Worm (Caenorhabditis elegans) whole organism, L3 larva: Measurements from ENCODE around the gene gpa-3.

Experiments used
- R02D3.7 ChIP-seq: fragments of 150-350 bp; optimal IDR thresholded peaks from 2 replicates; lab custom pipeline; 2014; ENCODE audit warnings: missing biosample characterization, missing genetic modification characterization
- ZK546.5 ChIP-seq: sonication (generic microtip); optimal IDR thresholded peaks from 2 replicates; lab custom pipeline; 2017; ENCODE audit warnings: missing biosample characterization, missing genetic modification characterization
- aly-2 ChIP-seq: fragments of 150-350 bp; optimal IDR thresholded peaks from 2 replicates; lab custom pipeline; 2014; ENCODE audit warnings: missing biosample characterization, missing genetic modification characterization
- ama-1 ChIP-seq: fragments of 150-350 bp; optimal IDR thresholded peaks from 2 replicates; lab custom pipeline; 2018
- ceh-16 ChIP-seq: sonication (generic microtip); optimal IDR thresholded peaks from 2 replicates; lab custom pipeline; 2017; ENCODE audit warnings: missing biosample characterization, missing genetic modification characterization
- ceh-28 ChIP-seq: fragments of 150-350 bp; optimal IDR thresholded peaks from 2 replicates; lab custom pipeline; 2014; ENCODE audit warnings: missing biosample characterization, missing genetic modification reagents, missing genetic modification characterization
- ceh-82 ChIP-seq: fragments of 150-350 bp; optimal IDR thresholded peaks from 2 replicates; lab custom pipeline; 2014; ENCODE audit warnings: missing biosample characterization, missing genetic modification characterization
- ceh-9 ChIP-seq: sonication (generic microtip); optimal IDR thresholded peaks from 2 replicates; lab custom pipeline; 2018; ENCODE audit warnings: missing biosample characterization, missing genetic modification characterization
- daf-12 ChIP-seq: fragments of 150-350 bp; optimal IDR thresholded peaks from 2 replicates; lab custom pipeline; 2014; ENCODE audit warnings: missing biosample characterization, missing genetic modification reagents, missing genetic modification characterization
- egl-27 ChIP-seq: sonication (generic microtip); optimal IDR thresholded peaks from 4 replicates; lab custom pipeline; 2017; ENCODE audit warnings: missing biosample characterization, missing genetic modification reagents, missing genetic modification characterization
- egl-5 ChIP-seq: fragments of 150-350 bp; optimal IDR thresholded peaks from 2 replicates; lab custom pipeline; 2017; ENCODE audit warnings: missing biosample characterization, missing genetic modification reagents, missing genetic modification characterization, inconsistent platforms
- elt-1 ChIP-seq: fragments of 150-350 bp; optimal IDR thresholded peaks from 2 replicates; lab custom pipeline; 2014; ENCODE audit warnings: missing biosample characterization, missing genetic modification characterization
- elt-2 ChIP-seq: sonication (generic microtip); optimal IDR thresholded peaks from 2 replicates; lab custom pipeline; 2016; ENCODE audit warnings: missing genetic modification reagents, mild to moderate bottlenecking, missing genetic modification characterization, missing compliant biosample characterization
- elt-3 ChIP-seq, 3 experiments: fragments of 150-350 bp in 1 of 3; sonication (generic microtip) in 2 of 3; optimal IDR thresholded peaks; 2 replicates in 2 of 3; 4 replicates in 1 of 3; lab custom pipeline; 2014 to 2017; ENCODE audit warnings: missing biosample characterization in 3 of 3, missing genetic modification characterization in 3 of 3
- eor-1 ChIP-seq, 2 experiments: fragments of 150-350 bp; optimal IDR thresholded peaks; 2 replicates each; lab custom pipeline; 2014 to 2018; ENCODE audit warnings: missing biosample characterization in 2 of 2, missing genetic modification characterization in 2 of 2
- fkh-10 ChIP-seq: sonication (generic microtip); optimal IDR thresholded peaks from 2 replicates; lab custom pipeline; 2017; ENCODE audit warnings: missing biosample characterization, missing genetic modification reagents, missing genetic modification characterization
- fkh-2 ChIP-seq: fragments of 150-350 bp; optimal IDR thresholded peaks from 2 replicates; lab custom pipeline; 2014; ENCODE audit warnings: missing biosample characterization, missing genetic modification reagents, missing genetic modification characterization
- fos-1 ChIP-seq: fragments of 150-350 bp; optimal IDR thresholded peaks from 2 replicates; lab custom pipeline; 2014; ENCODE audit warnings: missing biosample characterization, missing genetic modification characterization
- hmg-11 ChIP-seq: sonication (generic microtip); optimal IDR thresholded peaks from 2 replicates; lab custom pipeline; 2016; ENCODE audit warnings: missing genetic modification characterization, missing compliant biosample characterization
- jun-1 ChIP-seq: fragments of 150-350 bp; optimal IDR thresholded peaks from 2 replicates; lab custom pipeline; 2014; ENCODE audit warnings: missing biosample characterization, missing genetic modification reagents, missing genetic modification characterization
- lin-15B ChIP-seq: fragments of 150-350 bp; optimal IDR thresholded peaks from 2 replicates; lab custom pipeline; 2014; ENCODE audit warnings: missing biosample characterization, missing genetic modification characterization
- lin-39 ChIP-seq: fragments of 150-350 bp; optimal IDR thresholded peaks from 2 replicates; lab custom pipeline; 2018; ENCODE audit warnings: missing biosample characterization, missing genetic modification reagents, missing genetic modification characterization
- lsy-12 ChIP-seq: sonication (generic microtip); optimal IDR thresholded peaks from 2 replicates; lab custom pipeline; 2016; ENCODE audit warnings: mild to moderate bottlenecking, missing genetic modification characterization, missing compliant biosample characterization
- mdl-1 ChIP-seq: fragments of 150-350 bp; optimal IDR thresholded peaks from 2 replicates; lab custom pipeline; 2014; ENCODE audit warnings: missing biosample characterization, missing genetic modification characterization
- mml-1 ChIP-seq: fragments of 150-350 bp; sonication (generic microtip); optimal IDR thresholded peaks from 3 replicates; lab custom pipeline; 2014; ENCODE audit warnings: missing biosample characterization, missing genetic modification characterization
- nfya-1 ChIP-seq: sonication (generic microtip); optimal IDR thresholded peaks from 2 replicates; lab custom pipeline; 2017; ENCODE audit warnings: missing genetic modification characterization, mild to moderate bottlenecking, missing compliant biosample characterization, antibody characterized with exemption, moderate library complexity; ENCODE audit not compliant: insufficient read depth
- nhr-11 ChIP-seq: fragments of 150-350 bp; optimal IDR thresholded peaks from 2 replicates; lab custom pipeline; 2014; ENCODE audit warnings: missing biosample characterization, missing genetic modification characterization
- nhr-12 ChIP-seq: fragments of 150-350 bp; optimal IDR thresholded peaks from 2 replicates; lab custom pipeline; 2014; ENCODE audit warnings: missing biosample characterization, missing genetic modification characterization
- nhr-23 ChIP-seq: fragments of 150-350 bp; optimal IDR thresholded peaks from 2 replicates; lab custom pipeline; 2014; ENCODE audit warnings: missing biosample characterization, missing genetic modification reagents, missing genetic modification characterization
- nhr-237 ChIP-seq: fragments of 150-350 bp; optimal IDR thresholded peaks from 2 replicates; lab custom pipeline; 2014; ENCODE audit warnings: missing biosample characterization, missing genetic modification characterization
- nhr-25 ChIP-seq: sonication (generic microtip); optimal IDR thresholded peaks from 2 replicates; lab custom pipeline; 2017; ENCODE audit warnings: missing biosample characterization, missing genetic modification characterization
- nhr-28 ChIP-seq: fragments of 150-350 bp; optimal IDR thresholded peaks from 2 replicates; lab custom pipeline; 2014; ENCODE audit warnings: missing biosample characterization, missing genetic modification characterization
- nhr-43 ChIP-seq: sonication (generic microtip); optimal IDR thresholded peaks from 2 replicates; lab custom pipeline; 2016; ENCODE audit warnings: mild to moderate bottlenecking, missing genetic modification characterization, missing compliant biosample characterization; ENCODE audit not compliant: poor library complexity, severe bottlenecking
- nhr-67 ChIP-seq: fragments of 150-350 bp; optimal IDR thresholded peaks from 2 replicates; lab custom pipeline; 2014; ENCODE audit warnings: missing biosample characterization, missing genetic modification characterization
- nhr-76 ChIP-seq: fragments of 150-350 bp; sonication (generic microtip); optimal IDR thresholded peaks from 5 replicates; lab custom pipeline; 2014; ENCODE audit warnings: missing biosample characterization, missing genetic modification characterization
- nhr-77 ChIP-seq: fragments of 150-350 bp; optimal IDR thresholded peaks from 2 replicates; lab custom pipeline; 2014; ENCODE audit warnings: missing biosample characterization, missing genetic modification characterization
- pha-4 ChIP-seq: fragments of 150-350 bp; optimal IDR thresholded peaks from 2 replicates; lab custom pipeline; 2014; ENCODE audit warnings: missing biosample characterization, missing genetic modification reagents, missing genetic modification characterization
- pqm-1 ChIP-seq: fragments of 150-350 bp; optimal IDR thresholded peaks from 2 replicates; lab custom pipeline; 2017; ENCODE audit warnings: missing biosample characterization, missing genetic modification characterization, inconsistent platforms
- sea-2 ChIP-seq: fragments of 150-350 bp; sonication (generic microtip); optimal IDR thresholded peaks from 4 replicates; lab custom pipeline; 2014; ENCODE audit warnings: missing biosample characterization, missing genetic modification reagents, missing genetic modification characterization
- skn-1 ChIP-seq: fragments of 150-350 bp; optimal IDR thresholded peaks from 2 replicates; lab custom pipeline; 2014; ENCODE audit warnings: missing biosample characterization, missing genetic modification characterization
- snpc-4 ChIP-seq: fragments of 150-350 bp; optimal IDR thresholded peaks from 2 replicates; lab custom pipeline; 2014; ENCODE audit warnings: missing biosample characterization, missing genetic modification characterization
- tbx-2 ChIP-seq: sonication (generic microtip); optimal IDR thresholded peaks from 2 replicates; lab custom pipeline; 2016; ENCODE audit warnings: mild to moderate bottlenecking, missing genetic modification characterization, missing compliant biosample characterization
- unc-39 ChIP-seq: sonication (generic microtip); optimal IDR thresholded peaks from 4 replicates; lab custom pipeline; 2017; ENCODE audit warnings: missing biosample characterization, missing genetic modification characterization
- unc-62 ChIP-seq: fragments of 150-350 bp; sonication (generic microtip); optimal IDR thresholded peaks from 4 replicates; lab custom pipeline; 2014; ENCODE audit warnings: missing biosample characterization, missing genetic modification reagents, missing genetic modification characterization
- zag-1 ChIP-seq: fragments of 150-350 bp; optimal IDR thresholded peaks from 2 replicates; lab custom pipeline; 2014; ENCODE audit warnings: missing biosample characterization, missing genetic modification characterization
- ztf-11 ChIP-seq: fragments of 150-350 bp; optimal IDR thresholded peaks from 2 replicates; lab custom pipeline; 2014; ENCODE audit warnings: missing biosample characterization, missing genetic modification characterization
- ztf-4 ChIP-seq: fragments of 150-350 bp; optimal IDR thresholded peaks from 2 replicates; lab custom pipeline; 2014; ENCODE audit warnings: missing biosample characterization, missing genetic modification characterization

gpa-3 gene

DNA sequence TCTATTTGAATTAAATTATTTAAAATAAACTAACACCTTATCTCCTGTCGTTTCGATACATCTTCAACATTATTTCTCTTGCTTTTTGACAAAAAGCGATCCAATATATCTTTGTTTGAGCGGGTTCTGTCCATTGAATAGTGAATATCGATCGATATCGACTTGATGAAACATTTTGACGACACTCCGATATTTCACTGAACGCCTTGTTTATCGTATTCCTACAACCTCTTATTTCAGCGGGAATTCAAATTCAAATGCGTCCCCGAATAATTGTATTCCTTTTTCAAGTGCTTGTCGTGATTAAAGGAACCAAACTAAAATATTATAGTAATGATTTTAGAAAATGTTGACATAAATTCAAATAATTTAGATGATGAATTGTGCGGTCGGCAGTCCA, 12.8 kb downstream of the gpa-3 start, which contains the start of the genes K07B1.7 and try-5 (continued):
- TF ChIP-seq elt-1 (tag; lab: Kevin White, UChicago) (no peak), eor-1 (tag; optimal IDR thresholded peaks at IDR 0.05; lab: Kevin White, UChicago) (no peak), egl-27 (tag; lab: Kevin White, UChicago) (no peak), ama-1 (lab: Kevin White, UChicago) (no peak), sea-2 (no peak), R02D3.7 (tag; lab: Kevin White, UChicago) (peak; percentile 96), daf-12 (tag; lab: Kevin White, UChicago) (no peak), elt-3 (tag; optimal IDR thresholded peaks at IDR 0.05; lab: Kevin White, UChicago) (no peak), aly-2 (tag; lab: Kevin White, UChicago) (no peak), snpc-4 (tag; lab: Kevin White, UChicago) (no peak), jun-1 (tag; lab: Kevin White, UChicago) (no peak), nhr-23 (tag; lab: Kevin White, UChicago) (no peak)

DNA sequence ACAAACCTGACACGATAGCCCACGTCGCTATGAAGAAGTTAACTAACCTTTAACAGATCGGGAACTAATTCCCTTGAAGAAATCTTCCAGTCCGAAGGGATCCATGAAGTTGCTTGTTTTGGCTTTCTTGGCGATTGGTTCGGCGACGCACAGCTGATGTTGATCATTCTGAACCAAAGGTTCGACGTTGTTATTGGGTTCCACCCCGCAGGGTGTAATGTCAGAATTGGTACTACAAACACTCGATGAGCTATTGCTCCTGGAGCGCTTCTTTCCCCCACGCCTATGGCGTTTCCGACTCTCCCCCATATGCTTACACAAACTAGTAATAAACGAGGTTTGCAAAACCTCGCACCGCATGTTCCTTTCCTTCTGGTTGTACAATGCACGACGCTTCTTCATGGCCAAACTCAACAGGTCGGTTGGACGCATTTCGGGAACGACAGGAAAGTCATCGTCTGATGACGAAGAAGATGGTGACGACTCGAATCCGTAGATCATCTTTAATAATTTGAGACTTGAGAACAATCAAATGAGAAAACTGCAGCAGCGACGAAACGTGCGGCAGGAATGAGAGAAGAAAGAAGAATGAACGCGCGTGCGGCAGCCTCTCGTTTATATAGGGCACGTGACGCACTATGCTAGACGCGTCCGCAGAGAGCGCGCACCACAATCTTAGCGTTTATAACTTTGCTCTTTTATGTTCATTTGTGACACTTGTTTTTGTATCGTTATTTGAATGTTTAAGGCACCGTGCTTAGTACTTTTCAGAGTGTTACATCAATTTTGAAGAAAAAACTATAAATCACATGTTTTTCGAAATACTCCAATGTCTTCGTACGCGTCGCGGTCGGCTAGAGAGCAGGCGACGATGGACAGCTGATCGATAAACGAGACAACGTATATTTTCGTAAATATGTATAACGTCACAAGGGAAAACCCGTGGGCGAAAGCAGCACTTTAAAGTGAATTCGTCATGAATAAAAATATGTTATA, 15.6 kb downstream of the gpa-3 start, which contains the start of gene tos-1:
Gene tos-1 (minus strand): TSS at position 575 of the 996 bp plus-strand sequence.
- TF ChIP-seq skn-1 (tag; lab: Kevin White, UChicago) = peak; percentile 93
- TF ChIP-seq nhr-67 (tag; lab: Kevin White, UChicago) = no peak
- TF ChIP-seq nhr-76 (tag; lab: Kevin White, UChicago) = peak; percentile 76
- TF ChIP-seq egl-5 (tag; lab: Kevin White, UChicago) = peak; percentile 96
- peak; percentile 97 for TF ChIP-seq mdl-1 (tag; lab: Kevin White, UChicago)
- TF ChIP-seq nhr-12 (tag; lab: Kevin White, UChicago) = no peak
- TF ChIP-seq nhr-77 (tag; lab: Kevin White, UChicago) = peak; percentile 62
- TF ChIP-seq fkh-10 (GFP tag; lab: Kevin White, UChicago) = peak; percentile 96
- no peak for TF ChIP-seq fkh-2
- TF ChIP-seq eor-1 (tag; optimal IDR thresholded peaks at IDR 0.05; lab: Kevin White, UChicago) = peak; percentile 90 to 100
- TF ChIP-seq lsy-12 (tag; lab: Kevin White, UChicago) = peak; percentile 99
- no peak for TF ChIP-seq ceh-9 (tag; lab: Kevin White, UChicago)
- peak; percentile 53 for TF ChIP-seq snpc-4 (tag; lab: Kevin White, UChicago)
- peak; percentile 73 for TF ChIP-seq unc-62 (GFP tag; lab: Kevin White, UChicago)
- peak; percentile 93 for TF ChIP-seq nhr-43 (tag; lab: Kevin White, UChicago)
- peak; percentile 43 for TF ChIP-seq elt-1 (tag; lab: Kevin White, UChicago)
- TF ChIP-seq elt-3 (tag; optimal IDR thresholded peaks at IDR 0.05; lab: Kevin White, UChicago) = peak; percentile 22 to 95 (median 91)
- peak; percentile 86 for TF ChIP-seq lin-15B (tag; lab: Kevin White, UChicago)
- TF ChIP-seq ZK546.5 (tag; lab: Kevin White, UChicago) = peak; percentile 47
- TF ChIP-seq pha-4 = peak; percentile 98
- peak; percentile 90 for TF ChIP-seq nfya-1 (tag; lab: Kevin White, UChicago)
- peak; percentile 90 for TF ChIP-seq lin-39
- peak; percentile 75 for TF ChIP-seq hmg-11 (tag; lab: Kevin White, UChicago)
- TF ChIP-seq pqm-1 (tag; lab: Kevin White, UChicago) = peak; percentile 76
- peak; percentile 93 for TF ChIP-seq R02D3.7 (tag; lab: Kevin White, UChicago)
- no peak for TF ChIP-seq nhr-237 (tag; lab: Kevin White, UChicago)
- no peak for TF ChIP-seq aly-2 (tag; lab: Kevin White, UChicago)
- TF ChIP-seq ceh-28 (tag; lab: Kevin White, UChicago) = peak; percentile 95
- TF ChIP-seq ceh-82 (tag; lab: Kevin White, UChicago) = peak; percentile 91
- TF ChIP-seq zag-1 (tag; lab: Kevin White, UChicago) = peak; percentile 64
- TF ChIP-seq nhr-23 (tag; lab: Kevin White, UChicago) = peak; percentile 97
- peak; percentile 90 for TF ChIP-seq sea-2
- TF ChIP-seq ztf-11 (tag; lab: Kevin White, UChicago) = peak; percentile 7
- TF ChIP-seq mml-1 (tag; lab: Kevin White, UChicago) = peak; percentile 12
- peak; percentile 60 for TF ChIP-seq daf-12 (tag; lab: Kevin White, UChicago)
- no peak for TF ChIP-seq unc-39
- TF ChIP-seq ama-1 (lab: Kevin White, UChicago) = peak; percentile 100
- peak; percentile 94 for TF ChIP-seq tbx-2 (tag; lab: Kevin White, UChicago)
- peak; percentile 92 for TF ChIP-seq fos-1
- TF ChIP-seq elt-2 (tag; lab: Kevin White, UChicago) = peak; percentile 93
- TF ChIP-seq nhr-25 (tag; lab: Kevin White, UChicago) = peak; percentile 99
- peak; percentile 97 for TF ChIP-seq nhr-11 (tag; lab: Kevin White, UChicago)
- TF ChIP-seq ceh-16 (tag; lab: Kevin White, UChicago) = no peak
- peak; percentile 75 for TF ChIP-seq egl-27 (tag; lab: Kevin White, UChicago)
- peak; percentile 73 for TF ChIP-seq nhr-28
- TF ChIP-seq jun-1 (tag; lab: Kevin White, UChicago) = peak; percentile 98
- TF ChIP-seq ztf-4 = peak; percentile 86
